Worm (Caenorhabditis elegans) whole organism, L3 larva: ENCODE results near the gene srp-6.

Experiments used
- ama-1 ChIP-seq: fragments of 150-350 bp; optimal IDR thresholded peaks from 2 replicates; lab custom pipeline; 2018
- daf-12 ChIP-seq: fragments of 150-350 bp; optimal IDR thresholded peaks from 2 replicates; lab custom pipeline; 2014; ENCODE audit warnings: missing biosample characterization, missing genetic modification reagents, missing genetic modification characterization
- egl-27 ChIP-seq: sonication (generic microtip); optimal IDR thresholded peaks from 4 replicates; lab custom pipeline; 2017; ENCODE audit warnings: missing biosample characterization, missing genetic modification reagents, missing genetic modification characterization
- elt-3 ChIP-seq, 3 experiments: fragments of 150-350 bp in 1 of 3; sonication (generic microtip) in 2 of 3; optimal IDR thresholded peaks; 2 replicates in 2 of 3; 4 replicates in 1 of 3; lab custom pipeline; 2014 to 2017; ENCODE audit warnings: missing biosample characterization in 3 of 3, missing genetic modification characterization in 3 of 3
- hmg-11 ChIP-seq: sonication (generic microtip); optimal IDR thresholded peaks from 2 replicates; lab custom pipeline; 2016; ENCODE audit warnings: missing genetic modification characterization, missing compliant biosample characterization
- jun-1 ChIP-seq: fragments of 150-350 bp; optimal IDR thresholded peaks from 2 replicates; lab custom pipeline; 2014; ENCODE audit warnings: missing biosample characterization, missing genetic modification reagents, missing genetic modification characterization
- lin-15B ChIP-seq: fragments of 150-350 bp; optimal IDR thresholded peaks from 2 replicates; lab custom pipeline; 2014; ENCODE audit warnings: missing biosample characterization, missing genetic modification characterization
- nhr-12 ChIP-seq: fragments of 150-350 bp; optimal IDR thresholded peaks from 2 replicates; lab custom pipeline; 2014; ENCODE audit warnings: missing biosample characterization, missing genetic modification characterization
- nhr-23 ChIP-seq: fragments of 150-350 bp; optimal IDR thresholded peaks from 2 replicates; lab custom pipeline; 2014; ENCODE audit warnings: missing biosample characterization, missing genetic modification reagents, missing genetic modification characterization
- nhr-77 ChIP-seq: fragments of 150-350 bp; optimal IDR thresholded peaks from 2 replicates; lab custom pipeline; 2014; ENCODE audit warnings: missing biosample characterization, missing genetic modification characterization
- unc-62 ChIP-seq: fragments of 150-350 bp; sonication (generic microtip); optimal IDR thresholded peaks from 4 replicates; lab custom pipeline; 2014; ENCODE audit warnings: missing biosample characterization, missing genetic modification reagents, missing genetic modification characterization
- ztf-4 ChIP-seq: fragments of 150-350 bp; optimal IDR thresholded peaks from 2 replicates; lab custom pipeline; 2014; ENCODE audit warnings: missing biosample characterization, missing genetic modification characterization

- TF ChIP-seq unc-62 (GFP tag; lab: Kevin White, UChicago) = no peak
- no peak for TF ChIP-seq nhr-23 (tag; lab: Kevin White, UChicago)
- no peak for TF ChIP-seq ama-1
- no peak for TF ChIP-seq nhr-77 (tag; lab: Kevin White, UChicago)
- no peak for TF ChIP-seq jun-1
- TF ChIP-seq ztf-4 (tag; lab: Kevin White, UChicago) = no peak
- no peak for TF ChIP-seq lin-15B (tag; lab: Kevin White, UChicago)
- TF ChIP-seq elt-3 (tag; optimal IDR thresholded peaks at IDR 0.05; lab: Kevin White, UChicago) = no peak
- no peak for TF ChIP-seq egl-27 (tag; lab: Kevin White, UChicago)
- no peak for TF ChIP-seq daf-12 (tag; lab: Kevin White, UChicago)
- TF ChIP-seq hmg-11 (tag; lab: Kevin White, UChicago) = no peak
- no peak for TF ChIP-seq nhr-12
Measured at ce11 chrV:7352186-7353053, 33.5 kb downstream of the srp-6 start, which contains the start of the genes srh-231 and srh-275.
